Worm (Caenorhabditis elegans) whole organism, young adult: ENCODE results near the gene rab-7.

Source experiments
- madf-6 ChIP-seq: fragments of 200-800 bp; sonication (Bioruptor generic); IDR thresholded peaks from 2 replicates; pipeline ENCODE4 v1.3.6; 2022; ENCODE audit warnings: missing genetic modification reagents, missing genetic modification characterization, missing compliant biosample characterization
- tbx-9 ChIP-seq: sonication (generic microtip); optimal IDR thresholded peaks from 2 replicates; lab custom pipeline; 2016; ENCODE audit warnings: borderline replicate concordance, missing genetic modification characterization, inconsistent platforms, missing compliant biosample characterization

- TF ChIP-seq madf-6 (GFP tag; lab: Robert Waterston, UW) (no peak), tbx-9 (tag; lab: Kevin White, UChicago) (no peak)
These were observed 10.1 kb upstream of the rab-7 start for ce11 chrII:11976727-11977259.
